Fruit fly (Drosophila melanogaster) whole organism, wandering third instar larva: ENCODE results near the gene CG33912.

Source experiments
- Dfd ChIP-seq: fragments of >200 bp; optimal IDR thresholded peaks from 2 replicates; lab custom pipeline; 2017; ENCODE audit warnings: missing biosample characterization, missing genetic modification characterization
- Dif ChIP-seq: fragments of 200-275, 200-300 bp; sonication (Bioruptor generic); optimal IDR thresholded peaks from 2 replicates; lab custom pipeline; 2018; ENCODE audit warnings: missing biosample characterization, missing genetic modification characterization; ENCODE audit not compliant: partially characterized antibody
- GATAd ChIP-seq: sonication (Bioruptor generic); optimal IDR thresholded peaks from 2 replicates; lab custom pipeline; 2016; ENCODE audit warnings: missing biosample characterization, missing genetic modification characterization
- Hr78 ChIP-seq: fragments of >200 bp; optimal IDR thresholded peaks from 2 replicates; lab custom pipeline; 2017; ENCODE audit warnings: missing biosample characterization, missing genetic modification characterization
- Myc ChIP-seq: fragments of >200 bp; optimal IDR thresholded peaks from 2 replicates; lab custom pipeline; 2017
- dl ChIP-seq, 2 experiments: fragments of 175-275, 200-275 bp in 1 of 2; fragments of 200-275 bp in 1 of 2; sonication (Bioruptor generic); optimal IDR thresholded peaks; lab custom pipeline; 2018; ENCODE audit warnings: mild to moderate bottlenecking in 2 of 2, missing biosample characterization in 2 of 2, missing genetic modification characterization in 2 of 2, moderate library complexity in 2 of 2; ENCODE audit not compliant: partially characterized antibody in 2 of 2, insufficient read depth in 1 of 2
- pan ChIP-seq: fragments of >200 bp; optimal IDR thresholded peaks from 2 replicates; lab custom pipeline; 2017
- psq ChIP-seq: fragments of 200-800 bp; sonication (Bioruptor generic); optimal IDR thresholded peaks from 3 replicates; lab custom pipeline; 2017; ENCODE audit warnings: missing biosample characterization, mild to moderate bottlenecking, missing genetic modification characterization, moderate library complexity
- sage ChIP-seq: fragments of 200-800 bp; sonication (Bioruptor generic); optimal IDR thresholded peaks from 2 replicates; lab custom pipeline; 2016; ENCODE audit warnings: missing biosample characterization, mild to moderate bottlenecking, missing genetic modification characterization
- woc ChIP-seq: sonication (Bioruptor generic); optimal IDR thresholded peaks from 2 replicates; lab custom pipeline; 2016; ENCODE audit warnings: missing biosample characterization, mild to moderate bottlenecking, missing genetic modification characterization

DNA sequence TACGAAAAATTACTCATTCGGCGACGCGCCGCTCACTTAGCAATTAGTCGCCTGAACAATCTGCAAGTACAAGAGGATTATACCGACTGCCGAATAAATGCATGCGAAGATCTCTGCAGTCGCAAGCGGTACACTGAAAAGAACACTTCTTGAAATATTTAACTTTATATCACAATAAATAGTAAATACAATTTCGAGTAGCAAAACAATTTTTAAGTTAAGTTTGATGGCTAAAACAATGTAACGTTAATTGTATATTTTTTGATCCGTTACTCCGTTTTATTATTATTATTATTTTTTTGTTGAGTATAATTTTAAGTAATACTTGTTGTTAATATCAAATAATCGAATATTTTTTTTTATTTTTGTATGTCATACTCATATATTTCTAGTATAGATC, 26.1 kb downstream of the CG33912 start:
- TF ChIP-seq Myc (lab: Kevin White, UChicago) (no peak), pan (no peak), psq (GFP tag; lab: Kevin White, UChicago) (no peak), Dfd (GFP tag; lab: Kevin White, UChicago) (no peak), Dif (no peak), dl (GFP tag; optimal IDR thresholded peaks at IDR 0.05; lab: Kevin White, UChicago; ENCODE audit: insufficient read depth in 1 of 2, partially characterized antibody in 2 of 2) (no peak), GATAd (no peak), Hr78 (GFP tag; lab: Kevin White, UChicago) (no peak), sage (GFP tag; lab: Kevin White, UChicago) (no peak), woc (GFP tag; lab: Kevin White, UChicago) (no peak)
